Fruit fly (Drosophila melanogaster) whole organism, embryonic: ENCODE results near the gene Cyp12a4.

Experiments
- BEAF-32 ChIP-seq: fragments of 200-800 bp; sonication (Bioruptor generic); optimal IDR thresholded peaks from 3 replicates; lab custom pipeline; 2017; ENCODE audit warnings: missing biosample characterization, missing genetic modification characterization, mild to moderate bottlenecking, moderate library complexity, missing genetic modification reagents
- Blimp-1 ChIP-seq: fragments of 200-800 bp; sonication (Bioruptor generic); optimal IDR thresholded peaks from 3 replicates; lab custom pipeline; 2018; ENCODE audit warnings: missing biosample characterization, missing genetic modification characterization, mild to moderate bottlenecking, moderate library complexity, missing genetic modification reagents
- C15 ChIP-seq: fragments of 200-800 bp; sonication (Bioruptor generic); IDR thresholded peaks from 3 replicates; pipeline ENCODE4 v1.3.6; 2022; ENCODE audit warnings: missing biosample characterization, missing genetic modification characterization
- CG1024 ChIP-seq: fragments of 200-800 bp; sonication (Bioruptor generic); IDR thresholded peaks from 2 replicates; pipeline ENCODE4 v1.3.6; 2022; ENCODE audit warnings: missing biosample characterization, missing genetic modification characterization
- CG11093 ChIP-seq: fragments of 200-800 bp; sonication (Bioruptor generic); IDR thresholded peaks from 3 replicates; pipeline ENCODE4 v1.3.6; 2022; ENCODE audit warnings: missing biosample characterization, missing genetic modification characterization
- CG15073 ChIP-seq: fragments of 200-800 bp; sonication (Bioruptor generic); optimal IDR thresholded peaks from 2 replicates; lab custom pipeline; 2016; ENCODE audit warnings: missing biosample characterization, missing genetic modification characterization
- CG1529 ChIP-seq: fragments of 200-800 bp; sonication (Bioruptor generic); optimal IDR thresholded peaks from 3 replicates; lab custom pipeline; 2018; ENCODE audit warnings: missing biosample characterization, missing genetic modification characterization
- CG17829 ChIP-seq: fragments of 200-800 bp; optimal IDR thresholded peaks from 2 replicates; lab custom pipeline; 2019; ENCODE audit warnings: missing biosample characterization, mild to moderate bottlenecking, missing genetic modification characterization, moderate library complexity
- CG18011 ChIP-seq: fragments of 200-800 bp; sonication (Bioruptor generic); optimal IDR thresholded peaks from 2 replicates; lab custom pipeline; 2017; ENCODE audit warnings: missing biosample characterization, missing genetic modification characterization, mild to moderate bottlenecking, moderate library complexity, missing genotype
- CG2120 ChIP-seq: fragments of 200-800 bp; sonication (Bioruptor generic); optimal IDR thresholded peaks from 3 replicates; lab custom pipeline; 2016; ENCODE audit warnings: missing biosample characterization, missing genetic modification characterization
- CG30431 ChIP-seq: fragments of 200-800 bp; sonication (Bioruptor generic); optimal IDR thresholded peaks from 2 replicates; lab custom pipeline; 2017; ENCODE audit warnings: missing biosample characterization, missing genetic modification characterization
- CG31441 ChIP-seq: fragments of 200-800 bp; sonication (Bioruptor generic); IDR thresholded peaks from 2 replicates; pipeline ENCODE4 v1.3.6; 2022; ENCODE audit warnings: missing biosample characterization, missing genetic modification characterization
- CG4424 ChIP-seq: fragments of 200-800 bp; sonication (Bioruptor generic); optimal IDR thresholded peaks from 3 replicates; lab custom pipeline; 2016; ENCODE audit warnings: missing biosample characterization, missing genetic modification characterization
- CG8944 ChIP-seq: fragments of 200-800 bp; sonication (Bioruptor generic); optimal IDR thresholded peaks from 3 replicates; lab custom pipeline; 2016; ENCODE audit warnings: missing biosample characterization, missing genetic modification characterization
- CG9609 ChIP-seq: fragments of 200-800 bp; sonication (Bioruptor generic); optimal IDR thresholded peaks from 3 replicates; lab custom pipeline; 2016; ENCODE audit warnings: missing biosample characterization, missing genetic modification characterization
- CG9932 ChIP-seq: fragments of 200-800 bp; sonication (Bioruptor generic); IDR thresholded peaks from 2 replicates; pipeline ENCODE4 v1.3.6; 2022; ENCODE audit warnings: missing biosample characterization, missing genetic modification characterization
- D ChIP-seq, 2 experiments: fragments of 200-800 bp in 1 of 2; fragments of >200 bp in 1 of 2; sonication (Bioruptor generic) in 1 of 2; optimal IDR thresholded peaks; 2 replicates in 1 of 2; 3 replicates in 1 of 2; lab custom pipeline; 2017; ENCODE audit warnings: mild to moderate bottlenecking in 1 of 2, missing biosample characterization in 1 of 2, missing genetic modification characterization in 1 of 2, missing genetic modification reagents in 1 of 2
- Dad ChIP-seq: fragments of 200-800 bp; sonication (Bioruptor generic); optimal IDR thresholded peaks from 3 replicates; lab custom pipeline; 2016; ENCODE audit warnings: missing biosample characterization, missing genetic modification characterization
- Dll ChIP-seq: fragments of 200-800 bp; sonication (Bioruptor generic); IDR thresholded peaks from 4 replicates; pipeline ENCODE4 v1.3.6; 2022; ENCODE audit warnings: missing biosample characterization, missing genetic modification characterization; ENCODE audit not compliant: partially characterized antibody
- GATAe ChIP-seq: fragments of 200-800 bp; sonication (Bioruptor generic); conservative IDR thresholded peaks from 2 replicates; pipeline ENCODE4 v1.3.6; 2022; ENCODE audit warnings: missing biosample characterization, missing genetic modification characterization
- HLHmδ ChIP-seq: fragments of 200-800 bp; sonication (Bioruptor generic); optimal IDR thresholded peaks from 2 replicates; lab custom pipeline; 2018; ENCODE audit warnings: missing biosample characterization, mild to moderate bottlenecking, missing genetic modification characterization, moderate library complexity
- Hand ChIP-seq: fragments of 200-800 bp; sonication (Bioruptor generic); optimal IDR thresholded peaks from 2 replicates; lab custom pipeline; 2017; ENCODE audit warnings: mild to moderate bottlenecking, missing biosample characterization, missing genetic modification reagents, missing genetic modification characterization
- Hsf ChIP-seq: fragments of 200-800 bp; sonication (Bioruptor generic); optimal IDR thresholded peaks from 3 replicates; lab custom pipeline; 2016; ENCODE audit warnings: missing biosample characterization, missing genetic modification characterization
- Kr ChIP-seq: fragments of 200-800 bp; sonication (Bioruptor generic); optimal IDR thresholded peaks from 2 replicates; lab custom pipeline; 2017; ENCODE audit warnings: missing biosample characterization, mild to moderate bottlenecking, missing genetic modification characterization
- Med ChIP-seq: fragments of 200-800 bp; sonication (Bioruptor generic); peaks from one replicate; lab custom pipeline; 2016; ENCODE audit warnings: missing biosample characterization, missing genetic modification characterization, mild to moderate bottlenecking, inconsistent platforms, moderate library complexity
- NK7.1 ChIP-seq: fragments of 200-800 bp; sonication (Bioruptor generic); optimal IDR thresholded peaks from 3 replicates; lab custom pipeline; 2016; ENCODE audit warnings: missing biosample characterization, missing genetic modification characterization
- Neu2 ChIP-seq: fragments of 200-800 bp; sonication (Bioruptor generic); optimal IDR thresholded peaks from 3 replicates; lab custom pipeline; 2016; ENCODE audit warnings: missing biosample characterization, missing genetic modification characterization, borderline replicate concordance
- Ptx1 ChIP-seq: fragments of 200-800 bp; sonication (Bioruptor generic); IDR thresholded peaks from 2 replicates; pipeline ENCODE4 v1.3.6; 2022; ENCODE audit warnings: missing biosample characterization, missing genetic modification characterization
- Sox102F ChIP-seq: fragments of 200-800 bp; sonication (Bioruptor generic); optimal IDR thresholded peaks from 2 replicates; lab custom pipeline; 2018; ENCODE audit warnings: missing biosample characterization, mild to moderate bottlenecking, missing genetic modification characterization, moderate library complexity
- Stat92E ChIP-seq, 3 experiments: fragments of >200 bp in 2 of 3; fragments of 200-800 bp in 1 of 3; sonication (Bioruptor generic) in 1 of 3; optimal IDR thresholded peaks; 2 replicates each; lab custom pipeline; 2017 to 2019; ENCODE audit warnings: missing biosample characterization in 3 of 3, missing genetic modification characterization in 3 of 3, mild to moderate bottlenecking in 1 of 3, moderate library complexity in 1 of 3
- ab ChIP-seq: fragments of 200-800 bp; sonication (Bioruptor generic); optimal IDR thresholded peaks from 2 replicates; lab custom pipeline; 2016; ENCODE audit warnings: missing biosample characterization, missing genetic modification characterization
- abd-A ChIP-seq: fragments of 200-800 bp; sonication (Bioruptor generic); optimal IDR thresholded peaks from 3 replicates; lab custom pipeline; 2019; ENCODE audit warnings: missing biosample characterization, mild to moderate bottlenecking, missing genetic modification characterization, moderate library complexity
- ase ChIP-seq: fragments of 200-800 bp; sonication (Bioruptor generic); IDR thresholded peaks from 3 replicates; pipeline ENCODE4 v1.3.6; 2022; ENCODE audit warnings: missing biosample characterization, missing genetic modification characterization
- az2 ChIP-seq: fragments of 200-800 bp; sonication (Bioruptor generic); optimal IDR thresholded peaks from 3 replicates; lab custom pipeline; 2016; ENCODE audit warnings: missing biosample characterization, missing genetic modification characterization
- chn ChIP-seq: fragments of 200-800 bp; sonication (Bioruptor generic); optimal IDR thresholded peaks from 2 replicates; lab custom pipeline; 2016; ENCODE audit warnings: missing biosample characterization, missing genetic modification characterization
- ems ChIP-seq: fragments of 200-800 bp; sonication (Bioruptor generic); optimal IDR thresholded peaks from 3 replicates; lab custom pipeline; 2016; ENCODE audit warnings: missing biosample characterization, missing genetic modification characterization
- gcm ChIP-seq: fragments of 200-800 bp; sonication (Bioruptor generic); optimal IDR thresholded peaks from 2 replicates; lab custom pipeline; 2019; ENCODE audit warnings: missing biosample characterization, mild to moderate bottlenecking, missing genetic modification characterization, moderate library complexity
- grn ChIP-seq: fragments of 200-800 bp; sonication (Bioruptor generic); optimal IDR thresholded peaks from 3 replicates; lab custom pipeline; 2017; ENCODE audit warnings: missing biosample characterization, missing genetic modification characterization
- ham ChIP-seq: fragments of 200-800 bp; sonication (Bioruptor generic); IDR thresholded peaks from 2 replicates; pipeline ENCODE4 v1.3.6; 2022; ENCODE audit warnings: missing biosample characterization, missing genetic modification characterization
- klu ChIP-seq: fragments of 200-800 bp; sonication (Bioruptor generic); IDR thresholded peaks from 2 replicates; pipeline ENCODE4 v1.3.6; 2022; ENCODE audit warnings: missing biosample characterization, missing genetic modification characterization
- otp ChIP-seq: fragments of 200-800 bp; sonication (Bioruptor generic); IDR thresholded peaks from 3 replicates; pipeline ENCODE4, ENCODE4 v1.3.6; 2022; ENCODE audit warnings: missing biosample characterization, missing genetic modification characterization
- pho ChIP-seq: fragments of 200-800 bp; sonication (Bioruptor generic); optimal IDR thresholded peaks from 2 replicates; lab custom pipeline; 2016; ENCODE audit warnings: missing biosample characterization, missing genetic modification characterization
- pros ChIP-seq: fragments of 200-800 bp; sonication (Bioruptor generic); optimal IDR thresholded peaks from 3 replicates; lab custom pipeline; 2019; ENCODE audit warnings: missing biosample characterization, mild to moderate bottlenecking, missing genetic modification characterization, moderate library complexity
- pzg ChIP-seq: fragments of 200-800 bp; sonication (Bioruptor generic); optimal IDR thresholded peaks from 3 replicates; lab custom pipeline; 2018; ENCODE audit warnings: missing biosample characterization, mild to moderate bottlenecking, missing genetic modification characterization, moderate library complexity
- sug ChIP-seq: fragments of 200-800 bp; optimal IDR thresholded peaks from 2 replicates; lab custom pipeline; 2019; ENCODE audit warnings: missing biosample characterization, mild to moderate bottlenecking, missing genetic modification characterization, moderate library complexity
- tap ChIP-seq: fragments of 200-800 bp; optimal IDR thresholded peaks from 3 replicates; lab custom pipeline; 2019; ENCODE audit warnings: missing biosample characterization, mild to moderate bottlenecking, missing genetic modification characterization, moderate library complexity
- unc-4 ChIP-seq: fragments of 200-800 bp; sonication (Bioruptor generic); IDR thresholded peaks from 2 replicates; pipeline ENCODE4 v1.3.6; 2022; ENCODE audit warnings: missing biosample characterization, missing genetic modification characterization; ENCODE audit not compliant: partially characterized antibody
- vfl ChIP-seq: fragments of 200-800 bp; sonication (Bioruptor generic); optimal IDR thresholded peaks from 2 replicates; lab custom pipeline; 2016; ENCODE audit warnings: missing biosample characterization, missing genetic modification characterization
- yki ChIP-seq: fragments of >200 bp; optimal IDR thresholded peaks from 3 replicates; lab custom pipeline; 2018

Cyp12a4 gene

dm6 chr3R:19156670-19157402, 21.9 kb downstream of the Cyp12a4 start, which contains the start of gene nanos (continued):
- TF ChIP-seq pzg (GFP tag; lab: Kevin White, UChicago) (peak; percentile 99), CG31441 (GFP tag; lab: Robert Waterston, UW) (peak; percentile 69), CG1024 (GFP tag; lab: Robert Waterston, UW) (peak; percentile 42; the same call in 1 of the 2 replicates), ase (GFP tag; lab: Robert Waterston, UW) (no peak), Dad (GFP tag; lab: Kevin White, UChicago) (peak; percentile 80), CG15073 (no peak), Hsf (peak; percentile 54), grn (GFP tag; lab: Kevin White, UChicago) (no peak), Ptx1 (GFP tag; lab: Robert Waterston, UW) (peak; percentile 66), Kr (GFP tag; lab: Kevin White, UChicago) (no peak), NK7.1 (peak; percentile 38), CG8944 (GFP tag; lab: Kevin White, UChicago) (peak; percentile 56), ab (peak; percentile 43), HLHmδ (GFP tag; lab: Kevin White, UChicago) (peak; percentile 29), CG4424 (GFP tag; lab: Kevin White, UChicago) (peak; percentile 69), ems (peak; percentile 31), Med (GFP tag; lab: Kevin White, UChicago) (peak; percentile 97), C15 (no peak), az2 (peak; percentile 47), GATAe (GFP tag; lab: Robert Waterston, UW) (no peak), CG2120 (GFP tag; lab: Kevin White, UChicago) (peak; percentile 83), Sox102F (no peak), chn (GFP tag; lab: Kevin White, UChicago) (peak; percentile 35), D (optimal IDR thresholded peaks at IDR 0.05; lab: Kevin White, UChicago) (no peak), D (GFP tag; optimal IDR thresholded peaks at IDR 0.05; lab: Kevin White, UChicago) (peak; percentile 3), Stat92E (GFP tag; optimal IDR thresholded peaks at IDR 0.05; lab: Kevin White, UChicago) (no peak), CG9609 (GFP tag; lab: Kevin White, UChicago) (peak; percentile 81), Hand (GFP tag; lab: Kevin White, UChicago) (no peak), abd-A (tag; lab: Kevin White, UChicago) (no peak), Neu2 (GFP tag; lab: Kevin White, UChicago) (no peak), CG1529 (peak; percentile 35), ham (GFP tag; lab: Robert Waterston, UW) (0 out of 2 replicates have a peak, but pooled peaks have one; percentile 18), CG17829 (tag; lab: Kevin White, UChicago) (peak; percentile 28), BEAF-32 (GFP tag; lab: Kevin White, UChicago) (peak; percentile 100), pros (GFP tag; lab: Kevin White, UChicago) (no peak), vfl (GFP tag; lab: Kevin White, UChicago) (peak; percentile 59), pho (GFP tag; lab: Kevin White, UChicago) (peak; percentile 74), Blimp-1 (GFP tag; lab: Kevin White, UChicago) (peak; percentile 6), CG11093 (GFP tag; lab: Robert Waterston, UW) (no peak), Dll (GFP tag; lab: Robert Waterston, UW) (peak; percentile 98), sug (tag; lab: Kevin White, UChicago) (peak; percentile 97), otp (GFP tag; lab: Robert Waterston, UW) (no peak), gcm (GFP tag; lab: Kevin White, UChicago) (no peak), CG18011 (GFP tag; lab: Kevin White, UChicago) (peak; percentile 67), klu (GFP tag; lab: Robert Waterston, UW) (peak; percentile 37), unc-4 (peak; percentile 98), CG30431 (GFP tag; lab: Kevin White, UChicago) (peak; percentile 8), tap (tag; lab: Kevin White, UChicago) (peak; percentile 11), yki (no peak), CG9932 (GFP tag; lab: Robert Waterston, UW) (peak; percentile 96)
